1 fruit fly cellular context compared by ENCODE assay signal in the genomic region with DNA sequence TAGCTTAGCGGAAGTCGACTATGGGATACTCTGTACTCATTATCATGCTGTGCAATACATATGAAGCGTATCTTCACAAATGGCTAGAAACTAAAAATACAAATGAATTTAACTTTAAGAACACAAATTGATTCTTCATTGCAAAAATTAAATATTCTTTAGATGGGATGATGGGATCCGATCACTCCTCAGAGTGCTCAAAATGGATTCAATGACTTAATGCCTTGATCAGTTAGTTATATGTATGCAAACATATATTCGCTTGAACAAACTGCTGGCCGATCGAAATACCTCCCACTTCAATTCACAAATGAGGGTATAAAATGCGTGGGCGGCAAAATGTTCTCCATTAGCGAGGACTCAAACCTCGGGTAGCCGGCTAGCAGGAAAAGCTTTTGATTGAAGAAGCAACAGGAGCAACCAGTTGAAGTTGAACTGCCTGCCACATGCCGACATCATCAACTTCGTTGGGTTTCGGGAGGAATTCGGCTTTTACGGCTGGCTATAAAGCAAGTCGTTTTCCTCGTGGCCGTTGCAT.
TF ChIP-seq lines count a peak whose summit lies in the region.

sNPF (plus strand) TSS at position 534 of the 538 bp plus-strand sequence.

TF ChIP-seq in whole organism, embryonic, 481 proteins besides CTCF, POLR2A, EP300 and RAD21 (continued from another document):
- TF ChIP-seq sug (tag; optimal IDR thresholded peaks at IDR 0.05; lab: Kevin White, UChicago): peak; percentile 49
- no peak for TF ChIP-seq Hr39 (optimal IDR thresholded peaks at IDR 0.05; lab: Kevin White, UChicago)
- peak; percentile 66 for TF ChIP-seq CG18619 (GFP tag; optimal IDR thresholded peaks at IDR 0.05; lab: Kevin White, UChicago)
- TF ChIP-seq Hand (GFP tag; optimal IDR thresholded peaks at IDR 0.05; lab: Kevin White, UChicago): peak; percentile 76
- TF ChIP-seq CG5180 (GFP tag; optimal IDR thresholded peaks at IDR 0.05; lab: Kevin White, UChicago): no peak
- 0 out of 2 replicates have a peak, but pooled peaks have one; percentile 24 for TF ChIP-seq ranshi (GFP tag; IDR thresholded peaks at IDR 0.05; lab: Robert Waterston, UW)
- TF ChIP-seq ewg (GFP tag; optimal IDR thresholded peaks at IDR 0.05; lab: Kevin White, UChicago): peak; percentile 8
- no peak for TF ChIP-seq Kr (GFP tag; optimal IDR thresholded peaks at IDR 0.05; lab: Kevin White, UChicago)
- TF ChIP-seq CG10543 (GFP tag; optimal IDR thresholded peaks at IDR 0.05; lab: Kevin White, UChicago): peak; percentile 47
- TF ChIP-seq CG14667 (GFP tag; IDR thresholded peaks at IDR 0.05; lab: Robert Waterston, UW): no peak
- TF ChIP-seq dati (GFP tag; IDR thresholded peaks at IDR 0.05; lab: Robert Waterston, UW): no peak
TF ChIP-seq in whole organism, embryonic: peak in this region for 149.
